Fruit fly (Drosophila melanogaster): ENCODE results near the gene CG17751.

- TF ChIP-seq EcR (GFP tag; optimal IDR thresholded peaks at IDR 0.05) (no peak), pan (optimal IDR thresholded peaks at IDR 0.05) (no peak)
Measured at dm6 chr3R:19657235-19657634, 50.2 kb downstream of the CG17751 start.
